Fruit fly (Drosophila melanogaster) whole organism, embryonic: ENCODE data around the gene Pif1A.

ENCODE experiments used
- Abd-B ChIP-seq: fragments of 200-800 bp; sonication (Bioruptor generic); optimal IDR thresholded peaks from 2 replicates; lab custom pipeline; 2018; ENCODE audit warnings: missing biosample characterization, mild to moderate bottlenecking, missing genetic modification characterization, moderate library complexity
- Adf1 ChIP-seq: fragments of 200-800 bp; sonication (Bioruptor generic); IDR thresholded peaks from 2 replicates; pipeline ENCODE4 v1.3.6; 2022; ENCODE audit warnings: missing biosample characterization, missing genetic modification characterization
- CG1024 ChIP-seq: fragments of 200-800 bp; sonication (Bioruptor generic); IDR thresholded peaks from 2 replicates; pipeline ENCODE4 v1.3.6; 2022; ENCODE audit warnings: missing biosample characterization, missing genetic modification characterization
- CG10366 ChIP-seq: fragments of 200-800 bp; sonication (Bioruptor generic); IDR thresholded peaks from 2 replicates; pipeline ENCODE4 v1.3.6; 2022; ENCODE audit warnings: missing biosample characterization, missing genetic modification characterization
- CG10431 ChIP-seq: fragments of 200-800 bp; sonication (Bioruptor generic); optimal IDR thresholded peaks from 3 replicates; lab custom pipeline; 2018; ENCODE audit warnings: missing biosample characterization, mild to moderate bottlenecking, missing genetic modification characterization
- CG12071 ChIP-seq: fragments of 200-800 bp; sonication (Bioruptor generic); optimal IDR thresholded peaks from 3 replicates; lab custom pipeline; 2018; ENCODE audit warnings: missing biosample characterization, mild to moderate bottlenecking, missing genetic modification characterization
- CG13624 ChIP-seq: fragments of 200-800 bp; sonication (Bioruptor generic); optimal IDR thresholded peaks from 2 replicates; lab custom pipeline; 2016; ENCODE audit warnings: missing biosample characterization, missing genetic modification characterization
- CG14014 ChIP-seq: fragments of 200-800 bp; sonication (Bioruptor generic); IDR thresholded peaks from 2 replicates; pipeline ENCODE4 v1.3.6; 2022; ENCODE audit warnings: missing biosample characterization, missing genetic modification characterization
- CG15514 ChIP-seq: fragments of 200-800 bp; sonication (Bioruptor generic); optimal IDR thresholded peaks from 3 replicates; lab custom pipeline; 2017; ENCODE audit warnings: missing biosample characterization, missing genetic modification characterization, mild to moderate bottlenecking, moderate library complexity, missing genetic modification reagents
- CG18476 ChIP-seq: fragments of 200-800 bp; sonication (Bioruptor generic); optimal IDR thresholded peaks from 2 replicates; lab custom pipeline; 2016; ENCODE audit warnings: missing biosample characterization, mild to moderate bottlenecking, missing genetic modification characterization
- CG18619 ChIP-seq: fragments of 200-800 bp; sonication (Bioruptor generic); optimal IDR thresholded peaks from 3 replicates; lab custom pipeline; 2017; ENCODE audit warnings: missing biosample characterization, mild to moderate bottlenecking, missing genetic modification characterization
- CG30403 ChIP-seq: fragments of 200-800 bp; sonication (Bioruptor generic); optimal IDR thresholded peaks from 3 replicates; lab custom pipeline; 2016; ENCODE audit warnings: missing biosample characterization, missing genetic modification characterization
- CG34376 ChIP-seq: fragments of 200-800 bp; sonication (Bioruptor generic); optimal IDR thresholded peaks from 2 replicates; lab custom pipeline; 2018; ENCODE audit warnings: missing biosample characterization, mild to moderate bottlenecking, missing genetic modification characterization
- CG3995 ChIP-seq: fragments of 200-800 bp; sonication (Bioruptor generic); optimal IDR thresholded peaks from 3 replicates; lab custom pipeline; 2016; ENCODE audit warnings: missing biosample characterization, missing genetic modification characterization
- CG5245 ChIP-seq: fragments of 200-800 bp; sonication (Bioruptor generic); optimal IDR thresholded peaks from 3 replicates; lab custom pipeline; 2016; ENCODE audit warnings: missing biosample characterization, missing genetic modification characterization
- CG6765 ChIP-seq: fragments of 200-800 bp; sonication (Bioruptor generic); optimal IDR thresholded peaks from 3 replicates; lab custom pipeline; 2017; ENCODE audit warnings: missing biosample characterization, mild to moderate bottlenecking, missing genetic modification characterization
- CG7963 ChIP-seq: fragments of 200-800 bp; sonication (Bioruptor generic); IDR thresholded peaks from 3 replicates; pipeline ENCODE4 v1.3.6; 2022; ENCODE audit warnings: missing biosample characterization, missing genetic modification characterization; ENCODE audit not compliant: partially characterized antibody
- CG8281 ChIP-seq: fragments of 200-800 bp; sonication (Bioruptor generic); optimal IDR thresholded peaks from 2 replicates; lab custom pipeline; 2018; ENCODE audit warnings: missing biosample characterization, mild to moderate bottlenecking, missing genetic modification characterization, moderate library complexity
- CG8359 ChIP-seq: fragments of 200-800 bp; sonication (Bioruptor generic); optimal IDR thresholded peaks from 2 replicates; lab custom pipeline; 2017; ENCODE audit warnings: missing biosample characterization, mild to moderate bottlenecking, missing genetic modification characterization, borderline replicate concordance
- CG9817 ChIP-seq: fragments of 200-800 bp; sonication (Bioruptor generic); optimal IDR thresholded peaks from 2 replicates; lab custom pipeline; 2018; ENCODE audit warnings: missing biosample characterization, mild to moderate bottlenecking, missing genetic modification characterization, moderate library complexity
- Deaf1 ChIP-seq: fragments of 200-800 bp; optimal IDR thresholded peaks from 3 replicates; lab custom pipeline; 2019; ENCODE audit warnings: missing biosample characterization, mild to moderate bottlenecking, missing genetic modification characterization, moderate library complexity
- Elba2 ChIP-seq: fragments of 200-800 bp; sonication (Bioruptor generic); optimal IDR thresholded peaks from 3 replicates; lab custom pipeline; 2016; ENCODE audit warnings: missing biosample characterization, missing genetic modification characterization
- H15 ChIP-seq: fragments of 200-800 bp; sonication (Bioruptor generic); IDR thresholded peaks from 3 replicates; pipeline ENCODE4 v1.3.6; 2022; ENCODE audit warnings: missing biosample characterization, missing genetic modification characterization
- H2.0 ChIP-seq: fragments of 200-800 bp; sonication (Bioruptor generic); IDR thresholded peaks from 2 replicates; pipeline ENCODE4 v1.3.6; 2022; ENCODE audit warnings: missing biosample characterization, missing genetic modification characterization
- Hmx ChIP-seq: fragments of 200-800 bp; sonication (Bioruptor generic); optimal IDR thresholded peaks from 2 replicates; lab custom pipeline; 2016; ENCODE audit warnings: missing biosample characterization, missing genetic modification characterization
- Hsf ChIP-seq: fragments of 200-800 bp; sonication (Bioruptor generic); optimal IDR thresholded peaks from 3 replicates; lab custom pipeline; 2016; ENCODE audit warnings: missing biosample characterization, missing genetic modification characterization
- Mad ChIP-seq: fragments of 200-800 bp; sonication (Bioruptor generic); optimal IDR thresholded peaks from 2 replicates; lab custom pipeline; 2016; ENCODE audit warnings: missing biosample characterization, missing genetic modification characterization
- Nf-YB ChIP-seq: fragments of 200-800 bp; sonication (Bioruptor generic); optimal IDR thresholded peaks from 3 replicates; lab custom pipeline; 2019; ENCODE audit warnings: missing biosample characterization, mild to moderate bottlenecking, missing genetic modification characterization, moderate library complexity
- Six4 ChIP-seq: fragments of 200-800 bp; sonication (Bioruptor generic); optimal IDR thresholded peaks from 2 replicates; lab custom pipeline; 2016; ENCODE audit warnings: missing biosample characterization, missing genetic modification characterization
- Stat92E ChIP-seq, 3 experiments: fragments of >200 bp in 2 of 3; fragments of 200-800 bp in 1 of 3; sonication (Bioruptor generic) in 1 of 3; optimal IDR thresholded peaks; 2 replicates each; lab custom pipeline; 2017 to 2019; ENCODE audit warnings: missing biosample characterization in 3 of 3, missing genetic modification characterization in 3 of 3, mild to moderate bottlenecking in 1 of 3, moderate library complexity in 1 of 3
- Xrp1 ChIP-seq: fragments of 200-800 bp; sonication (Bioruptor generic); IDR thresholded peaks from 2 replicates; pipeline ENCODE4 v1.3.6; 2022; ENCODE audit warnings: missing biosample characterization, missing genetic modification characterization
- amos ChIP-seq: fragments of 200-800 bp; sonication (Bioruptor generic); IDR thresholded peaks from 2 replicates; pipeline ENCODE4 v1.3.6; 2022; ENCODE audit warnings: missing biosample characterization, missing genetic modification characterization; ENCODE audit not compliant: partially characterized antibody
- ato ChIP-seq: fragments of 200-800 bp; sonication (Bioruptor generic); IDR thresholded peaks from 2 replicates; pipeline ENCODE4 v1.3.6; 2022; ENCODE audit warnings: missing biosample characterization, missing genetic modification characterization; ENCODE audit not compliant: partially characterized antibody
- az2 ChIP-seq: fragments of 200-800 bp; sonication (Bioruptor generic); optimal IDR thresholded peaks from 3 replicates; lab custom pipeline; 2016; ENCODE audit warnings: missing biosample characterization, missing genetic modification characterization
- cad ChIP-seq: fragments of >200 bp; optimal IDR thresholded peaks from 2 replicates; lab custom pipeline; 2017; ENCODE audit warnings: missing biosample characterization, missing genetic modification characterization
- ci ChIP-seq: fragments of 200-800 bp; sonication (Bioruptor generic); IDR thresholded peaks from 3 replicates; pipeline ENCODE4 v1.3.6; 2022; ENCODE audit warnings: missing biosample characterization, missing genetic modification characterization
- exex ChIP-seq: fragments of 200-800 bp; sonication (Bioruptor generic); optimal IDR thresholded peaks from 4 replicates; lab custom pipeline; 2018; ENCODE audit warnings: missing biosample characterization, mild to moderate bottlenecking, missing genetic modification characterization, moderate library complexity
- ftz-f1 ChIP-seq: fragments of 200-800 bp; sonication (Bioruptor generic); optimal IDR thresholded peaks from 2 replicates; lab custom pipeline; 2016; ENCODE audit warnings: missing biosample characterization, missing genetic modification characterization
- gsb-n ChIP-seq: fragments of 200-800 bp; sonication (Bioruptor generic); optimal IDR thresholded peaks from 3 replicates; lab custom pipeline; 2018; ENCODE audit warnings: missing biosample characterization, mild to moderate bottlenecking, missing genetic modification characterization
- hb ChIP-seq: fragments of 200-800 bp; sonication (Bioruptor generic); IDR thresholded peaks from 3 replicates; pipeline ENCODE4 v1.3.6; 2022; ENCODE audit warnings: missing biosample characterization, missing genetic modification characterization; ENCODE audit not compliant: partially characterized antibody
- ind ChIP-seq: fragments of 200-800 bp; sonication (Bioruptor generic); optimal IDR thresholded peaks from 3 replicates; lab custom pipeline; 2016; ENCODE audit warnings: missing biosample characterization, missing genetic modification characterization
- insv ChIP-seq, 2 experiments: fragments of 200-800 bp; sonication (Bioruptor generic); optimal IDR thresholded peaks; 3 replicates each; lab custom pipeline; 2016 to 2018; ENCODE audit warnings: missing biosample characterization in 2 of 2, missing genetic modification characterization in 2 of 2
- kay ChIP-seq: fragments of 200-800 bp; sonication (Bioruptor generic); optimal IDR thresholded peaks from 2 replicates; lab custom pipeline; 2016; ENCODE audit warnings: missing biosample characterization, missing genetic modification characterization
- mld ChIP-seq: fragments of 200-800 bp; sonication (Bioruptor generic); IDR thresholded peaks from 3 replicates; pipeline ENCODE4 v1.3.6; 2022; ENCODE audit warnings: missing biosample characterization, missing genetic modification characterization; ENCODE audit not compliant: partially characterized antibody
- pho ChIP-seq: fragments of 200-800 bp; sonication (Bioruptor generic); optimal IDR thresholded peaks from 2 replicates; lab custom pipeline; 2016; ENCODE audit warnings: missing biosample characterization, missing genetic modification characterization
- sim ChIP-seq: fragments of 200-800 bp; sonication (Bioruptor generic); IDR thresholded peaks from 2 replicates; pipeline ENCODE4 v1.3.6; 2022; ENCODE audit warnings: missing biosample characterization, missing genetic modification characterization
- slbo ChIP-seq: fragments of 200-800 bp; sonication (Bioruptor generic); IDR thresholded peaks from 2 replicates; pipeline ENCODE4 v1.3.6; 2022; ENCODE audit warnings: missing biosample characterization, missing genetic modification characterization
- slou ChIP-seq: fragments of 200-800 bp; sonication (Bioruptor generic); optimal IDR thresholded peaks from 3 replicates; lab custom pipeline; 2016; ENCODE audit warnings: missing biosample characterization, missing genetic modification characterization
- tna ChIP-seq: fragments of 200-800 bp; sonication (Bioruptor generic); IDR thresholded peaks from 2 replicates; pipeline ENCODE4 v1.3.6; 2022; ENCODE audit warnings: missing biosample characterization, missing genetic modification characterization; ENCODE audit not compliant: partially characterized antibody
- toy ChIP-seq: fragments of 200-800 bp; sonication (Bioruptor generic); IDR thresholded peaks from 2 replicates; pipeline ENCODE4 v1.3.6; 2022; ENCODE audit warnings: missing biosample characterization, missing genetic modification characterization
- zfh2 ChIP-seq: fragments of 200-800 bp; sonication (Bioruptor generic); optimal IDR thresholded peaks from 2 replicates; lab custom pipeline; 2016; ENCODE audit warnings: missing biosample characterization, missing genetic modification characterization

Gene Pif1A

dm6 chr3R:8744198-8744597 is 56.8 kb downstream of the Pif1A start (continued):
- TF ChIP-seq hb (GFP tag; lab: Robert Waterston, UW): no peak
- no peak for TF ChIP-seq CG3995 (GFP tag; lab: Kevin White, UChicago)
- TF ChIP-seq ato (GFP tag; lab: Robert Waterston, UW): no peak
- TF ChIP-seq H2.0: no peak
- TF ChIP-seq gsb-n (tag; lab: Kevin White, UChicago): peak; percentile 15
- TF ChIP-seq CG7963 (GFP tag; lab: Robert Waterston, UW): no peak
- TF ChIP-seq CG9817 (tag; lab: Kevin White, UChicago): peak; percentile 29
- TF ChIP-seq CG15514: no peak
- peak; percentile 44 for TF ChIP-seq Xrp1 (GFP tag; lab: Robert Waterston, UW)
- no peak for TF ChIP-seq insv (GFP tag; optimal IDR thresholded peaks at IDR 0.05; lab: Kevin White, UChicago)
- TF ChIP-seq Abd-B (GFP tag; lab: Kevin White, UChicago): peak; percentile 8
- peak; percentile 45 for TF ChIP-seq CG10366 (GFP tag; lab: Robert Waterston, UW)
- no peak for TF ChIP-seq CG12071 (GFP tag; lab: Kevin White, UChicago)
- TF ChIP-seq Stat92E (GFP tag; optimal IDR thresholded peaks at IDR 0.05; lab: Kevin White, UChicago): no peak
- no peak for TF ChIP-seq CG34376 (GFP tag; lab: Kevin White, UChicago)
- no peak for TF ChIP-seq amos
- TF ChIP-seq ci (GFP tag; lab: Robert Waterston, UW): peak; percentile 63; the same call in 2 of the 3 replicates
- TF ChIP-seq cad (GFP tag; lab: Kevin White, UChicago): no peak
- no peak for TF ChIP-seq ftz-f1 (GFP tag; lab: Kevin White, UChicago)
- no peak for TF ChIP-seq ind (GFP tag; lab: Kevin White, UChicago)
- TF ChIP-seq CG13624 (GFP tag; lab: Kevin White, UChicago): no peak
- TF ChIP-seq CG18476 (GFP tag; lab: Kevin White, UChicago): no peak
- no peak for TF ChIP-seq Nf-YB
- TF ChIP-seq sim: no peak
- TF ChIP-seq CG30403 (GFP tag; lab: Kevin White, UChicago): peak; percentile 44
- TF ChIP-seq pho (GFP tag; lab: Kevin White, UChicago): no peak
- no peak for TF ChIP-seq CG8359
- TF ChIP-seq H15: 0 out of 3 replicates have a peak, but pooled peaks have one; percentile 21
- no peak for TF ChIP-seq tna (GFP tag; lab: Robert Waterston, UW)
- TF ChIP-seq Deaf1 (tag; lab: Kevin White, UChicago): no peak
- TF ChIP-seq Adf1: no peak
- TF ChIP-seq kay (GFP tag; lab: Kevin White, UChicago): no peak
- peak; percentile 34 for TF ChIP-seq az2
- TF ChIP-seq Elba2 (GFP tag; lab: Kevin White, UChicago): no peak
- TF ChIP-seq Hsf (GFP tag; lab: Kevin White, UChicago): peak; percentile 46
- no peak for TF ChIP-seq exex (tag; lab: Kevin White, UChicago)
- no peak; the same call in 1 of the 2 replicates for TF ChIP-seq CG14014 (GFP tag; lab: Robert Waterston, UW)
- no peak for TF ChIP-seq zfh2 (GFP tag; lab: Kevin White, UChicago)
- TF ChIP-seq CG6765 (GFP tag; lab: Kevin White, UChicago): no peak
- peak; percentile 35; the same call in 1 of the 2 replicates for TF ChIP-seq slbo (GFP tag; lab: Robert Waterston, UW)
- no peak for TF ChIP-seq slou (GFP tag; lab: Kevin White, UChicago)
- peak; percentile 39 for TF ChIP-seq CG18619 (GFP tag; lab: Kevin White, UChicago)
- no peak for TF ChIP-seq CG8281 (tag; lab: Kevin White, UChicago)
- no peak for TF ChIP-seq mld (GFP tag; lab: Robert Waterston, UW)
- TF ChIP-seq Hmx (GFP tag; lab: Kevin White, UChicago): no peak
- TF ChIP-seq CG10431 (GFP tag; lab: Kevin White, UChicago): no peak
- TF ChIP-seq Mad (GFP tag; lab: Kevin White, UChicago): peak; percentile 35
- TF ChIP-seq Six4: no peak
- TF ChIP-seq CG5245 (GFP tag; lab: Kevin White, UChicago): no peak
- TF ChIP-seq toy (GFP tag; lab: Robert Waterston, UW): no peak
- no peak for TF ChIP-seq CG1024 (GFP tag; lab: Robert Waterston, UW)
